Worm (Caenorhabditis elegans): ENCODE data around the gene hog-1.

The hog-1 gene

ce11 chrX:5875567-5875966 lies 21.5 kb upstream of the hog-1 start, which contains the start of gene F49E10.4:
F49E10.4 (plus strand) TSS chrX:5875867.
- no peak for TF ChIP-seq mab-5 (tag; optimal IDR thresholded peaks at IDR 0.05)
- peak; percentile 24 for TF ChIP-seq ces-1 (GFP tag; optimal IDR thresholded peaks at IDR 0.05)
- TF ChIP-seq zip-8 (tag; optimal IDR thresholded peaks at IDR 0.05) = no peak
- TF ChIP-seq nhr-12 (tag; optimal IDR thresholded peaks at IDR 0.05) = no peak

- TF ChIP-seq sem-2 (GFP tag; optimal IDR thresholded peaks at IDR 0.05) (no peak), drap-1 (GFP tag; optimal IDR thresholded peaks at IDR 0.05) (no peak), nhr-28 (tag; optimal IDR thresholded peaks at IDR 0.05) (no peak), sptf-1 (tag; optimal IDR thresholded peaks at IDR 0.05) (no peak), ceh-83 (GFP tag; optimal IDR thresholded peaks at IDR 0.05) (no peak), nhr-76 (tag; optimal IDR thresholded peaks at IDR 0.05) (no peak), ces-1 (GFP tag; optimal IDR thresholded peaks at IDR 0.05) (no peak), nhr-2 (tag; optimal IDR thresholded peaks at IDR 0.05) (no peak), unc-62 (GFP tag; optimal IDR thresholded peaks at IDR 0.05) (no peak), mls-2 (tag; optimal IDR thresholded peaks at IDR 0.05) (no peak), ceh-39 (tag; optimal IDR thresholded peaks at IDR 0.05) (no peak), nhr-12 (tag; optimal IDR thresholded peaks at IDR 0.05) (no peak), tbx-8 (GFP tag; optimal IDR thresholded peaks at IDR 0.05) (no peak)
These were observed 18.1 kb upstream of the hog-1 start for ce11 chrX:5872153-5872552.

ce11 chrX:5869603-5870002 lies 15.5 kb upstream of the hog-1 start:
- TF ChIP-seq ces-1 (GFP tag; optimal IDR thresholded peaks at IDR 0.05) = peak; percentile 90
- no peak for TF ChIP-seq nhr-28 (tag; optimal IDR thresholded peaks at IDR 0.05)
- TF ChIP-seq elt-1 (tag; optimal IDR thresholded peaks at IDR 0.05; ENCODE audit: borderline replicate concordance, insufficient read depth) = no peak

ce11 chrX:5868030-5868429 lies 14.0 kb upstream of the hog-1 start:
- TF ChIP-seq lin-32 (GFP tag; optimal IDR thresholded peaks at IDR 0.05) = no peak
- no peak for TF ChIP-seq nhr-76 (tag; optimal IDR thresholded peaks at IDR 0.05)
- no peak for TF ChIP-seq unc-120 (tag; optimal IDR thresholded peaks at IDR 0.05; ENCODE audit: poor library complexity, severe bottlenecking)
- TF ChIP-seq sptf-1 (tag; optimal IDR thresholded peaks at IDR 0.05) = no peak
- no peak for TF ChIP-seq drap-1 (GFP tag; optimal IDR thresholded peaks at IDR 0.05)
- no peak for TF ChIP-seq sem-2 (GFP tag; optimal IDR thresholded peaks at IDR 0.05)
- no peak for TF ChIP-seq unc-39 (tag; optimal IDR thresholded peaks at IDR 0.05)
- no peak for TF ChIP-seq ces-1 (GFP tag; optimal IDR thresholded peaks at IDR 0.05)
- no peak for TF ChIP-seq nhr-28 (tag; optimal IDR thresholded peaks at IDR 0.05)
- TF ChIP-seq nhr-2 (tag; optimal IDR thresholded peaks at IDR 0.05) = no peak
- TF ChIP-seq hlh-1 (tag; optimal IDR thresholded peaks at IDR 0.05) = no peak

ce11 chrX:5862408-5862807 lies 8.3 kb upstream of the hog-1 start, which contains the start of gene ctbp-1:
ctbp-1 (plus strand) TSS chrX:5862708.
- no peak for TF ChIP-seq nhr-28 (tag; optimal IDR thresholded peaks at IDR 0.05)
- TF ChIP-seq nhr-76 (tag; optimal IDR thresholded peaks at IDR 0.05) = no peak
- TF ChIP-seq elt-1 (tag; optimal IDR thresholded peaks at IDR 0.05; ENCODE audit: borderline replicate concordance, insufficient read depth) = no peak
- no peak for TF ChIP-seq sem-2 (GFP tag; optimal IDR thresholded peaks at IDR 0.05)
- no peak for TF ChIP-seq ces-1 (GFP tag; optimal IDR thresholded peaks at IDR 0.05)
- no peak for TF ChIP-seq hlh-1 (tag; optimal IDR thresholded peaks at IDR 0.05)
- TF ChIP-seq ceh-43 (GFP tag; optimal IDR thresholded peaks at IDR 0.05) = no peak

ce11 chrX:5859161-5859560 lies 5.1 kb upstream of the hog-1 start:
- TF ChIP-seq ces-1 (GFP tag; optimal IDR thresholded peaks at IDR 0.05) = peak; percentile 77
- no peak for TF ChIP-seq ceh-43 (GFP tag; optimal IDR thresholded peaks at IDR 0.05)
- no peak for TF ChIP-seq mab-5 (tag; optimal IDR thresholded peaks at IDR 0.05)
- TF ChIP-seq unc-62 (GFP tag; optimal IDR thresholded peaks at IDR 0.05) = no peak
- TF ChIP-seq M03D4.4 (tag; optimal IDR thresholded peaks at IDR 0.05) = no peak
- no peak for TF ChIP-seq blmp-1 (tag; optimal IDR thresholded peaks at IDR 0.05)

ce11 chrX:5854452-5855234 lies 580 bp upstream of the hog-1 start:
- TF ChIP-seq lin-13 (tag; optimal IDR thresholded peaks at IDR 0.05) (no peak), unc-62 (GFP tag; optimal IDR thresholded peaks at IDR 0.05) (peak; percentile 76), zip-8 (tag; optimal IDR thresholded peaks at IDR 0.05) (no peak), nhr-2 (tag; optimal IDR thresholded peaks at IDR 0.05) (no peak), ces-1 (GFP tag; optimal IDR thresholded peaks at IDR 0.05) (no peak)
